Worm (Caenorhabditis elegans) whole organism, L4/young adult: ENCODE data around the gene ogdh-2.

Experiments used
- W03F9.2 ChIP-seq: fragments of 150-350 bp; optimal IDR thresholded peaks from 2 replicates; lab custom pipeline; 2014; ENCODE audit warnings: missing biosample characterization, missing genetic modification characterization
- dao-5 ChIP-seq: sonication (generic microtip); optimal IDR thresholded peaks from 2 replicates; lab custom pipeline; 2016; ENCODE audit warnings: missing genotype, missing genetic modification characterization, moderate library complexity, missing compliant biosample characterization
- him-1 ChIP-seq: sonication (generic microtip); optimal IDR thresholded peaks from 2 replicates; lab custom pipeline; 2016; ENCODE audit warnings: missing genotype, missing genetic modification reagents, missing genetic modification characterization, missing compliant biosample characterization

ce11 chrV:12188830-12189229 is 5.5 kb upstream of the ogdh-2 start:
- TF ChIP-seq dao-5 (tag; lab: Kevin White, UChicago) (no peak), W03F9.2 (tag; lab: Kevin White, UChicago) (no peak), him-1 (tag; lab: Kevin White, UChicago) (no peak)
